Worm (Caenorhabditis elegans): ENCODE measurements around the gene hog-1.

DNA sequence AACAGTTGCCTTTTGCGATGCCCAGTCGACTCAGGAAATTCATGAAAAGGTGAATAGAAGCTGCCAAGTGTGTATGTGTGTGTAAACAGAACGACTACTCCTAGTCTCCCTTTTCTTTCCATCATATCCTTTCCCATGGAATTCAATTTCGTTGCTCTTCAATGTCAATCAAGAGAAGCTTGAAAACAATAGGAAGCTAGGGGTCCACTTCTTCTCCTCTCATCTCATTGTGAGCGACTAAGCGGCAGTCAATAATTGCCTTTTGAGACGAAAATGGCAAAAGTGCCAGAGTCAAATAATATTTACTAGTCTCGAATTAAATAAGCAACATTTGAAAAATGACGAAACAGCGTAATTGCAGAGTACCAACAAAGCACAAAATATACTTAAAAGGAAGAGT lies 15.5 kb upstream of the hog-1 start:
- no peak for TF ChIP-seq skn-1 (tag; optimal IDR thresholded peaks at IDR 0.05)
- TF ChIP-seq crh-2 (tag; optimal IDR thresholded peaks at IDR 0.05), result no peak
- no peak for TF ChIP-seq elt-3 (tag; optimal IDR thresholded peaks at IDR 0.05)
- TF ChIP-seq fos-1 (tag; optimal IDR thresholded peaks at IDR 0.05), result no peak
- no peak for TF ChIP-seq unc-39 (tag; optimal IDR thresholded peaks at IDR 0.05)
- TF ChIP-seq ZK546.5 (tag; optimal IDR thresholded peaks at IDR 0.05), result no peak
- no peak for TF ChIP-seq snpc-4 (tag; optimal IDR thresholded peaks at IDR 0.05)
- TF ChIP-seq nhr-11 (tag; optimal IDR thresholded peaks at IDR 0.05), result no peak
- no peak for TF ChIP-seq nhr-23 (tag; optimal IDR thresholded peaks at IDR 0.05)
- no peak for TF ChIP-seq mdl-1 (tag; optimal IDR thresholded peaks at IDR 0.05)
- TF ChIP-seq ama-1 (optimal IDR thresholded peaks at IDR 0.05), result no peak
